Fruit fly (Drosophila melanogaster) whole organism, embryonic: ENCODE data around the gene CG34454.
A peak's percentile ranks its signal among the peaks of the same experiment; 100 is the strongest.

Experiments used
- CG10959 ChIP-seq: fragments of 200-800 bp; sonication (Bioruptor generic); IDR thresholded peaks from 2 replicates; pipeline ENCODE4 v1.3.6; 2022; ENCODE audit warnings: missing biosample characterization, missing genetic modification characterization
- CG11695 ChIP-seq: fragments of 200-800 bp; sonication (Bioruptor generic); IDR thresholded peaks from 3 replicates; pipeline ENCODE4 v1.3.6; 2022; ENCODE audit warnings: missing biosample characterization, missing genetic modification characterization
- CG12942 ChIP-seq: fragments of 200-800 bp; sonication (Bioruptor generic); optimal IDR thresholded peaks from 3 replicates; lab custom pipeline; 2016; ENCODE audit warnings: missing biosample characterization, missing genetic modification characterization
- CG13775 ChIP-seq: fragments of 200-800 bp; sonication (Bioruptor generic); optimal IDR thresholded peaks from 3 replicates; lab custom pipeline; 2017; ENCODE audit warnings: missing biosample characterization, mild to moderate bottlenecking, missing genetic modification characterization
- CG15073 ChIP-seq: fragments of 200-800 bp; sonication (Bioruptor generic); optimal IDR thresholded peaks from 2 replicates; lab custom pipeline; 2016; ENCODE audit warnings: missing biosample characterization, missing genetic modification characterization
- CG15696 ChIP-seq: fragments of 200-800 bp; sonication (Bioruptor generic); optimal IDR thresholded peaks from 2 replicates; lab custom pipeline; 2019; ENCODE audit warnings: missing biosample characterization, mild to moderate bottlenecking, missing genetic modification characterization, moderate library complexity
- CG16815 ChIP-seq: fragments of 200-800 bp; sonication (Bioruptor generic); optimal IDR thresholded peaks from 3 replicates; lab custom pipeline; 2017; ENCODE audit warnings: missing biosample characterization, mild to moderate bottlenecking, missing genetic modification characterization
- CG18262 ChIP-seq: fragments of 200-800 bp; optimal IDR thresholded peaks from 3 replicates; lab custom pipeline; 2019; ENCODE audit warnings: missing biosample characterization, mild to moderate bottlenecking, missing genetic modification characterization, moderate library complexity
- CG2116 ChIP-seq: fragments of 200-800 bp; sonication (Bioruptor generic); optimal IDR thresholded peaks from 3 replicates; lab custom pipeline; 2018; ENCODE audit warnings: missing biosample characterization, mild to moderate bottlenecking, missing genetic modification characterization
- CG4360 ChIP-seq: fragments of 200-800 bp; sonication (Bioruptor generic); IDR thresholded peaks from 2 replicates; pipeline ENCODE4 v1.3.6; 2022; ENCODE audit warnings: missing biosample characterization, missing genetic modification characterization
- CG4424 ChIP-seq: fragments of 200-800 bp; sonication (Bioruptor generic); optimal IDR thresholded peaks from 3 replicates; lab custom pipeline; 2016; ENCODE audit warnings: missing biosample characterization, missing genetic modification characterization
- CG5953 ChIP-seq: fragments of 200-800 bp; sonication (Bioruptor generic); IDR thresholded peaks from 2 replicates; pipeline ENCODE4 v1.3.6; 2022; ENCODE audit warnings: missing biosample characterization, missing genetic modification characterization
- CG7556 ChIP-seq: fragments of 200-800 bp; sonication (Bioruptor generic); optimal IDR thresholded peaks from 2 replicates; lab custom pipeline; 2017; ENCODE audit warnings: missing biosample characterization, mild to moderate bottlenecking, missing genetic modification characterization
- CG8924 ChIP-seq: fragments of 200-800 bp; optimal IDR thresholded peaks from 3 replicates; lab custom pipeline; 2019; ENCODE audit warnings: missing biosample characterization, mild to moderate bottlenecking, missing genetic modification characterization, moderate library complexity
- CG9817 ChIP-seq: fragments of 200-800 bp; sonication (Bioruptor generic); optimal IDR thresholded peaks from 2 replicates; lab custom pipeline; 2018; ENCODE audit warnings: missing biosample characterization, mild to moderate bottlenecking, missing genetic modification characterization, moderate library complexity
- Dek ChIP-seq: fragments of 200-800 bp; sonication (Bioruptor generic); optimal IDR thresholded peaks from 3 replicates; lab custom pipeline; 2019; ENCODE audit warnings: missing biosample characterization, mild to moderate bottlenecking, missing genetic modification characterization, moderate library complexity
- HLH3B ChIP-seq: fragments of 200-800 bp; sonication (Bioruptor generic); IDR thresholded peaks from 2 replicates; pipeline ENCODE4 v1.3.6; 2022; ENCODE audit warnings: missing biosample characterization, missing genetic modification characterization
- HLHmδ ChIP-seq: fragments of 200-800 bp; sonication (Bioruptor generic); optimal IDR thresholded peaks from 2 replicates; lab custom pipeline; 2018; ENCODE audit warnings: missing biosample characterization, mild to moderate bottlenecking, missing genetic modification characterization, moderate library complexity
- HmgD ChIP-seq: fragments of 200-800 bp; sonication (Bioruptor generic); optimal IDR thresholded peaks from 3 replicates; lab custom pipeline; 2016; ENCODE audit warnings: missing biosample characterization, missing genetic modification characterization
- Hmx ChIP-seq: fragments of 200-800 bp; sonication (Bioruptor generic); optimal IDR thresholded peaks from 2 replicates; lab custom pipeline; 2016; ENCODE audit warnings: missing biosample characterization, missing genetic modification characterization
- Jarid2 ChIP-seq: fragments of 200-800 bp; sonication (Bioruptor generic); optimal IDR thresholded peaks from 3 replicates; lab custom pipeline; 2017; ENCODE audit warnings: mild to moderate bottlenecking, missing biosample characterization, missing genetic modification reagents, missing genetic modification characterization
- Lhr ChIP-seq: fragments of 200-800 bp; sonication (Bioruptor generic); optimal IDR thresholded peaks from 3 replicates; lab custom pipeline; 2017; ENCODE audit warnings: mild to moderate bottlenecking, missing biosample characterization, missing genetic modification reagents, missing genetic modification characterization
- Mad ChIP-seq: fragments of 200-800 bp; sonication (Bioruptor generic); optimal IDR thresholded peaks from 2 replicates; lab custom pipeline; 2016; ENCODE audit warnings: missing biosample characterization, missing genetic modification characterization
- Myb ChIP-seq: fragments of 200-800 bp; sonication (Bioruptor generic); optimal IDR thresholded peaks from 2 replicates; lab custom pipeline; 2016; ENCODE audit warnings: missing biosample characterization, missing genetic modification characterization
- NK7.1 ChIP-seq: fragments of 200-800 bp; sonication (Bioruptor generic); optimal IDR thresholded peaks from 3 replicates; lab custom pipeline; 2016; ENCODE audit warnings: missing biosample characterization, missing genetic modification characterization
- Neu2 ChIP-seq: fragments of 200-800 bp; sonication (Bioruptor generic); optimal IDR thresholded peaks from 3 replicates; lab custom pipeline; 2016; ENCODE audit warnings: missing biosample characterization, missing genetic modification characterization, borderline replicate concordance
- Nf-YA ChIP-seq: fragments of 200-800 bp; sonication (Bioruptor generic); IDR thresholded peaks from 2 replicates; pipeline ENCODE4 v1.3.6; 2022; ENCODE audit warnings: missing biosample characterization, missing genetic modification characterization
- Ptx1 ChIP-seq: fragments of 200-800 bp; sonication (Bioruptor generic); IDR thresholded peaks from 2 replicates; pipeline ENCODE4 v1.3.6; 2022; ENCODE audit warnings: missing biosample characterization, missing genetic modification characterization
- Rx ChIP-seq: fragments of 200-800 bp; sonication (Bioruptor generic); IDR thresholded peaks from 2 replicates; pipeline ENCODE4 v1.3.6; 2022; ENCODE audit warnings: missing biosample characterization, missing genetic modification characterization
- Sox102F ChIP-seq: fragments of 200-800 bp; sonication (Bioruptor generic); optimal IDR thresholded peaks from 2 replicates; lab custom pipeline; 2018; ENCODE audit warnings: missing biosample characterization, mild to moderate bottlenecking, missing genetic modification characterization, moderate library complexity
- Taf1 ChIP-seq: fragments of 200-800 bp; sonication (Bioruptor generic); IDR thresholded peaks from 2 replicates; pipeline ENCODE4 v1.3.6; 2022; ENCODE audit warnings: missing biosample characterization, missing genetic modification characterization
- cas ChIP-seq: fragments of 200-800 bp; sonication (Bioruptor generic); IDR thresholded peaks from 2 replicates; pipeline ENCODE4 v1.3.6; 2022; ENCODE audit warnings: missing biosample characterization, missing genetic modification characterization
- croc ChIP-seq: fragments of 200-800 bp; sonication (Bioruptor generic); conservative IDR thresholded peaks from 3 replicates; pipeline ENCODE4 v1.3.6; 2022; ENCODE audit warnings: missing biosample characterization, missing genetic modification characterization
- dan ChIP-seq: fragments of 200-800 bp; sonication (Bioruptor generic); IDR thresholded peaks from 2 replicates; pipeline ENCODE4 v1.3.6; 2022; ENCODE audit warnings: missing biosample characterization, missing genetic modification characterization
- dimm ChIP-seq: fragments of 200-800 bp; sonication (Bioruptor generic); IDR thresholded peaks from 2 replicates; pipeline ENCODE4 v1.3.6; 2022; ENCODE audit warnings: missing biosample characterization, missing genetic modification characterization
- gce ChIP-seq: fragments of 200-800 bp; sonication (Bioruptor generic); IDR thresholded peaks from 3 replicates; pipeline ENCODE4 v1.3.6; 2022; ENCODE audit warnings: missing biosample characterization, missing genetic modification characterization
- gsb-n ChIP-seq: fragments of 200-800 bp; sonication (Bioruptor generic); optimal IDR thresholded peaks from 3 replicates; lab custom pipeline; 2018; ENCODE audit warnings: missing biosample characterization, mild to moderate bottlenecking, missing genetic modification characterization
- hbn ChIP-seq: fragments of 200-800 bp; sonication (Bioruptor generic); IDR thresholded peaks from 2 replicates; pipeline ENCODE4 v1.3.6; 2022; ENCODE audit warnings: missing biosample characterization, missing genetic modification characterization; ENCODE audit not compliant: partially characterized antibody
- luna ChIP-seq: fragments of 200-800 bp; sonication (Bioruptor generic); optimal IDR thresholded peaks from 2 replicates; lab custom pipeline; 2016; ENCODE audit warnings: missing biosample characterization, missing genetic modification characterization
- nerfin-1 ChIP-seq: fragments of 200-800 bp; sonication (Bioruptor generic); optimal IDR thresholded peaks from 3 replicates; lab custom pipeline; 2019; ENCODE audit warnings: missing biosample characterization, mild to moderate bottlenecking, missing genetic modification characterization, moderate library complexity
- onecut ChIP-seq: fragments of 200-800 bp; sonication (Bioruptor generic); IDR thresholded peaks from 2 replicates; pipeline ENCODE4 v1.3.6; 2022; ENCODE audit warnings: missing biosample characterization, missing genetic modification characterization
- pita ChIP-seq: fragments of 200-800 bp; sonication (Bioruptor generic); optimal IDR thresholded peaks from 2 replicates; lab custom pipeline; 2017; ENCODE audit warnings: missing biosample characterization, mild to moderate bottlenecking, missing genetic modification characterization
- ranshi ChIP-seq: fragments of 200-800 bp; sonication (Bioruptor generic); IDR thresholded peaks from 2 replicates; pipeline ENCODE4 v1.3.6; 2022; ENCODE audit warnings: missing biosample characterization, missing genetic modification characterization
- sens-2 ChIP-seq: fragments of 200-800 bp; sonication (Bioruptor generic); IDR thresholded peaks from 2 replicates; pipeline ENCODE4 v1.3.6; 2022; ENCODE audit warnings: missing biosample characterization, missing genetic modification characterization
- seq ChIP-seq: fragments of 200-800 bp; sonication (Bioruptor generic); IDR thresholded peaks from 2 replicates; pipeline ENCODE4 v1.3.6; 2022; ENCODE audit warnings: missing biosample characterization, missing genetic modification characterization
- sr ChIP-seq: fragments of 200-800 bp; sonication (Bioruptor generic); IDR thresholded peaks from 3 replicates; pipeline ENCODE4 v1.3.6; 2022; ENCODE audit warnings: missing biosample characterization, missing genetic modification characterization
- tin ChIP-seq: fragments of 200-800 bp; sonication (Bioruptor generic); optimal IDR thresholded peaks from 3 replicates; lab custom pipeline; 2016; ENCODE audit warnings: missing biosample characterization, missing genetic modification characterization
- tll ChIP-seq, 2 experiments: fragments of 200-800 bp in 1 of 2; fragments of >200 bp in 1 of 2; sonication (Bioruptor generic) in 1 of 2; optimal IDR thresholded peaks; 2 replicates each; lab custom pipeline; 2017 to 2019; ENCODE audit warnings: missing biosample characterization in 2 of 2, missing genetic modification characterization in 2 of 2, mild to moderate bottlenecking in 1 of 2, moderate library complexity in 1 of 2
- unpg ChIP-seq: fragments of 200-800 bp; sonication (Bioruptor generic); optimal IDR thresholded peaks from 3 replicates; lab custom pipeline; 2018; ENCODE audit warnings: missing biosample characterization, mild to moderate bottlenecking, missing genetic modification characterization, moderate library complexity
- wdn ChIP-seq: fragments of 200-800 bp; sonication (Bioruptor generic); IDR thresholded peaks from 2 replicates; pipeline ENCODE4 v1.3.6; 2022; ENCODE audit warnings: missing biosample characterization, missing genetic modification characterization

Gene CG34454

DNA sequence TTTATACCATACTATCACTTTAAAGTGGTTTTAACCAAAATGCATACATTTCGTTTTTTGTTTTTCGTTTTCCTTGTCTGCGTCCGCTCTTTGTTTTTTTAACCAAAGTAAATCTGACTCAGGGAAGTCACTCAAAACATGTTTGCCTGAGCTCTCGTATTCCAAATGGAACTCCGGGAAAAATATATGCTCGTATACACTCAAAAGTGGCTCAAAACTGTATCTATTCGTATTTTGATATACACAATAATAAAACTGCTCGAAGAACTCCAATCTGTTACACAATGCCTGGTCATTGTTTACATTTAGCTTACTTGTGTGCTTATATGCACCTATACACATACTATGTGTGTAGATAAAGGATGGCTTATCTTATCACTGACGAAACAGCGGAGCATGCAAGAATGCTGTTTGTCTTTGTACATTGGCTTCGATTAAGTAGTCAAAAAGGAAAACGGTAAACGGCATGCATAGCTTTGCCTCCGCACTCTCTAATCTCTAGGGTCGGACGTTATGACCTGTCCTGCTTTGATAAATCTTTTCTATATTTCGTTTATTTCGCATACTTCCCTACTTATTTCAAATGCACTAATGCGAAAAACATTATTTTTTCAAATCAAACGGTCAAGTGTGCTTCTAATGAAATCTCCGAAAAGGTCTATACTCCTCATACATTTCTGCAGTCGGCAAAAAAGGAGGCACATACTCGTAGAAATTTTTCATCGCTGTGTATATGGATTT lies 38.8 kb upstream of the CG34454 start, which contains the start of gene miple2 (continued):
- TF ChIP-seq Taf1 (no peak), HLHmδ (GFP tag; lab: Kevin White, UChicago) (peak; percentile 80), CG15696 (tag; lab: Kevin White, UChicago) (peak; percentile 65), nerfin-1 (tag; lab: Kevin White, UChicago) (peak; percentile 55), pita (GFP tag; lab: Kevin White, UChicago) (no peak), HLH3B (GFP tag; lab: Robert Waterston, UW) (no peak), dan (no peak), Dek (no peak), Rx (GFP tag; lab: Robert Waterston, UW) (no peak), NK7.1 (GFP tag; lab: Kevin White, UChicago) (no peak), luna (peak; percentile 3), CG10959 (GFP tag; lab: Robert Waterston, UW) (no peak), tin (GFP tag; lab: Kevin White, UChicago) (no peak), CG13775 (GFP tag; lab: Kevin White, UChicago) (peak; percentile 42), Neu2 (GFP tag; lab: Kevin White, UChicago) (no peak), Lhr (GFP tag; lab: Kevin White, UChicago) (peak; percentile 46), CG18262 (tag; lab: Kevin White, UChicago) (peak; percentile 73), croc (GFP tag; lab: Robert Waterston, UW) (no peak), Jarid2 (GFP tag; lab: Kevin White, UChicago) (no peak), Nf-YA (GFP tag; lab: Robert Waterston, UW) (no peak), CG4360 (GFP tag; lab: Robert Waterston, UW) (no peak), Myb (peak; percentile 23), Sox102F (GFP tag; lab: Kevin White, UChicago) (no peak), seq (no peak), ranshi (GFP tag; lab: Robert Waterston, UW) (no peak), cas (GFP tag; lab: Robert Waterston, UW) (no peak), unpg (GFP tag; lab: Kevin White, UChicago) (peak; percentile 25), gsb-n (tag; lab: Kevin White, UChicago) (peak; percentile 58), wdn (GFP tag; lab: Robert Waterston, UW) (no peak), CG5953 (GFP tag; lab: Robert Waterston, UW) (no peak), gce (GFP tag; lab: Robert Waterston, UW) (no peak), sr (GFP tag; lab: Robert Waterston, UW) (no peak), sens-2 (GFP tag; lab: Robert Waterston, UW) (no peak), Hmx (GFP tag; lab: Kevin White, UChicago) (peak; percentile 28), CG11695 (GFP tag; lab: Robert Waterston, UW) (peak; percentile 26; the same call in 1 of the 3 replicates), hbn (GFP tag; lab: Robert Waterston, UW) (no peak), CG4424 (GFP tag; lab: Kevin White, UChicago) (peak; percentile 42), Mad (peak; percentile 13), CG12942 (GFP tag; lab: Kevin White, UChicago) (peak; percentile 21), CG15073 (no peak), CG16815 (no peak), Ptx1 (0 out of 2 replicates have a peak, but pooled peaks have one; percentile 9), CG2116 (GFP tag; lab: Kevin White, UChicago) (peak; percentile 4), dimm (GFP tag; lab: Robert Waterston, UW) (no peak), tll (GFP tag; optimal IDR thresholded peaks at IDR 0.05; lab: Kevin White, UChicago) (peak in 1 of 2 experiments; percentile 72), CG8924 (peak; percentile 34), CG9817 (tag; lab: Kevin White, UChicago) (no peak), HmgD (GFP tag; lab: Kevin White, UChicago) (no peak), onecut (GFP tag; lab: Robert Waterston, UW) (0 out of 2 replicates have a peak, but pooled peaks have one; percentile 25), CG7556 (GFP tag; lab: Kevin White, UChicago) (peak; percentile 79)
